Fruit fly (Drosophila melanogaster) whole organism, embryonic: ENCODE data around the gene CG6937.

Source experiments
- Ada2b ChIP-seq: fragments of 200-800 bp; sonication (Bioruptor generic); IDR thresholded peaks from 2 replicates; pipeline ENCODE4 v1.3.6; 2022; ENCODE audit warnings: missing biosample characterization, missing genetic modification characterization
- Antp ChIP-seq: fragments of 200-800 bp; sonication (Bioruptor generic); optimal IDR thresholded peaks from 3 replicates; lab custom pipeline; 2016; ENCODE audit warnings: missing biosample characterization, missing genetic modification characterization
- BtbVII ChIP-seq: fragments of 200-800 bp; sonication (Bioruptor generic); optimal IDR thresholded peaks from 3 replicates; lab custom pipeline; 2017; ENCODE audit warnings: missing biosample characterization, mild to moderate bottlenecking, missing genetic modification characterization
- CG11093 ChIP-seq: fragments of 200-800 bp; sonication (Bioruptor generic); IDR thresholded peaks from 3 replicates; pipeline ENCODE4 v1.3.6; 2022; ENCODE audit warnings: missing biosample characterization, missing genetic modification characterization
- CG12219 ChIP-seq: fragments of 200-800 bp; sonication (Bioruptor generic); optimal IDR thresholded peaks from 3 replicates; lab custom pipeline; 2018; ENCODE audit warnings: missing biosample characterization, mild to moderate bottlenecking, missing genetic modification characterization
- CG12391 ChIP-seq: fragments of 200-800 bp; sonication (Bioruptor generic); optimal IDR thresholded peaks from 3 replicates; lab custom pipeline; 2018; ENCODE audit warnings: missing biosample characterization, mild to moderate bottlenecking, missing genetic modification characterization, moderate library complexity
- CG12659 ChIP-seq: fragments of 200-800 bp; sonication (Bioruptor generic); optimal IDR thresholded peaks from 3 replicates; lab custom pipeline; 2017; ENCODE audit warnings: mild to moderate bottlenecking, missing biosample characterization, missing genetic modification reagents, missing genetic modification characterization
- CG15269 ChIP-seq: fragments of 200-800 bp; sonication (Bioruptor generic); optimal IDR thresholded peaks from 2 replicates; lab custom pipeline; 2018; ENCODE audit warnings: missing biosample characterization, mild to moderate bottlenecking, missing genetic modification characterization, moderate library complexity
- CG17829 ChIP-seq: fragments of 200-800 bp; optimal IDR thresholded peaks from 2 replicates; lab custom pipeline; 2019; ENCODE audit warnings: missing biosample characterization, mild to moderate bottlenecking, missing genetic modification characterization, moderate library complexity
- CG18011 ChIP-seq: fragments of 200-800 bp; sonication (Bioruptor generic); optimal IDR thresholded peaks from 2 replicates; lab custom pipeline; 2017; ENCODE audit warnings: missing biosample characterization, missing genetic modification characterization, mild to moderate bottlenecking, moderate library complexity, missing genotype
- CG18599 ChIP-seq: fragments of 200-800 bp; sonication (Bioruptor generic); optimal IDR thresholded peaks from 3 replicates; lab custom pipeline; 2017; ENCODE audit warnings: missing biosample characterization, missing genetic modification characterization, mild to moderate bottlenecking, moderate library complexity, missing genetic modification reagents
- CG2129 ChIP-seq: fragments of 200-800 bp; sonication (Bioruptor generic); IDR thresholded peaks from 2 replicates; pipeline ENCODE4 v1.3.6; 2022; ENCODE audit warnings: missing biosample characterization, missing genetic modification characterization; ENCODE audit not compliant: partially characterized antibody
- CG31365 ChIP-seq: fragments of 200-800 bp; sonication (Bioruptor generic); optimal IDR thresholded peaks from 2 replicates; lab custom pipeline; 2018; ENCODE audit warnings: missing biosample characterization, mild to moderate bottlenecking, missing genetic modification characterization
- CG33213 ChIP-seq: fragments of 200-800 bp; sonication (Bioruptor generic); optimal IDR thresholded peaks from 3 replicates; lab custom pipeline; 2016; ENCODE audit warnings: missing biosample characterization, missing genetic modification characterization
- CG3838 ChIP-seq: fragments of 200-800 bp; sonication (Bioruptor generic); optimal IDR thresholded peaks from 3 replicates; lab custom pipeline; 2016; ENCODE audit warnings: missing biosample characterization, missing genetic modification characterization
- CG4424 ChIP-seq: fragments of 200-800 bp; sonication (Bioruptor generic); optimal IDR thresholded peaks from 3 replicates; lab custom pipeline; 2016; ENCODE audit warnings: missing biosample characterization, missing genetic modification characterization
- CG5953 ChIP-seq: fragments of 200-800 bp; sonication (Bioruptor generic); IDR thresholded peaks from 2 replicates; pipeline ENCODE4 v1.3.6; 2022; ENCODE audit warnings: missing biosample characterization, missing genetic modification characterization
- CG6272 ChIP-seq: fragments of 200-800 bp; sonication (Bioruptor generic); IDR thresholded peaks from 2 replicates; pipeline ENCODE4 v1.3.6; 2022; ENCODE audit warnings: missing biosample characterization, missing genetic modification characterization
- CG6765 ChIP-seq: fragments of 200-800 bp; sonication (Bioruptor generic); optimal IDR thresholded peaks from 3 replicates; lab custom pipeline; 2017; ENCODE audit warnings: missing biosample characterization, mild to moderate bottlenecking, missing genetic modification characterization
- CG7786 ChIP-seq: fragments of 200-800 bp; sonication (Bioruptor generic); optimal IDR thresholded peaks from 2 replicates; lab custom pipeline; 2016; ENCODE audit warnings: missing biosample characterization, missing genetic modification characterization
- CG8478 ChIP-seq: fragments of >200 bp; optimal IDR thresholded peaks from 2 replicates; lab custom pipeline; 2018
- CG9215 ChIP-seq: fragments of 200-800 bp; sonication (Bioruptor generic); IDR thresholded peaks from 2 replicates; pipeline ENCODE4 v1.3.6; 2022; ENCODE audit warnings: missing biosample characterization, missing genetic modification characterization
- Camta ChIP-seq: fragments of 200-800 bp; sonication (Bioruptor generic); optimal IDR thresholded peaks from 2 replicates; lab custom pipeline; 2016; ENCODE audit warnings: missing biosample characterization, missing genetic modification characterization
- CoRest ChIP-seq: fragments of 200-800 bp; sonication (Bioruptor generic); optimal IDR thresholded peaks from 3 replicates; lab custom pipeline; 2018; ENCODE audit warnings: missing biosample characterization, mild to moderate bottlenecking, missing genetic modification characterization, moderate library complexity
- CrebB ChIP-seq: fragments of 200-800 bp; sonication (Bioruptor generic); optimal IDR thresholded peaks from 3 replicates; lab custom pipeline; 2018; ENCODE audit warnings: missing biosample characterization, mild to moderate bottlenecking, missing genetic modification characterization
- D19B ChIP-seq: fragments of 200-800 bp; sonication (Bioruptor generic); optimal IDR thresholded peaks from 2 replicates; lab custom pipeline; 2017; ENCODE audit warnings: missing biosample characterization, mild to moderate bottlenecking, missing genetic modification characterization
- Deaf1 ChIP-seq: fragments of 200-800 bp; optimal IDR thresholded peaks from 3 replicates; lab custom pipeline; 2019; ENCODE audit warnings: missing biosample characterization, mild to moderate bottlenecking, missing genetic modification characterization, moderate library complexity
- Gsc ChIP-seq: fragments of 200-800 bp; sonication (Bioruptor generic); IDR thresholded peaks from 2 replicates; pipeline ENCODE4 v1.3.6; 2022; ENCODE audit warnings: missing biosample characterization, missing genetic modification characterization
- HLHmδ ChIP-seq: fragments of 200-800 bp; sonication (Bioruptor generic); optimal IDR thresholded peaks from 2 replicates; lab custom pipeline; 2018; ENCODE audit warnings: missing biosample characterization, mild to moderate bottlenecking, missing genetic modification characterization, moderate library complexity
- Hr39 ChIP-seq: fragments of >200 bp; optimal IDR thresholded peaks from 2 replicates; lab custom pipeline; 2017
- Hsf ChIP-seq: fragments of 200-800 bp; sonication (Bioruptor generic); optimal IDR thresholded peaks from 3 replicates; lab custom pipeline; 2016; ENCODE audit warnings: missing biosample characterization, missing genetic modification characterization
- Jarid2 ChIP-seq: fragments of 200-800 bp; sonication (Bioruptor generic); optimal IDR thresholded peaks from 3 replicates; lab custom pipeline; 2017; ENCODE audit warnings: mild to moderate bottlenecking, missing biosample characterization, missing genetic modification reagents, missing genetic modification characterization
- Max ChIP-seq: fragments of 200-800 bp; sonication (Bioruptor generic); optimal IDR thresholded peaks from 2 replicates; lab custom pipeline; 2016; ENCODE audit warnings: missing biosample characterization, mild to moderate bottlenecking, missing genetic modification characterization
- Nf-YA ChIP-seq: fragments of 200-800 bp; sonication (Bioruptor generic); IDR thresholded peaks from 2 replicates; pipeline ENCODE4 v1.3.6; 2022; ENCODE audit warnings: missing biosample characterization, missing genetic modification characterization
- Oli ChIP-seq: fragments of 200-800 bp; sonication (Bioruptor generic); optimal IDR thresholded peaks from 2 replicates; lab custom pipeline; 2018; ENCODE audit warnings: missing biosample characterization, mild to moderate bottlenecking, missing genetic modification characterization, moderate library complexity
- Xbp1 ChIP-seq: fragments of 200-800 bp; sonication (Bioruptor generic); optimal IDR thresholded peaks from 3 replicates; lab custom pipeline; 2016; ENCODE audit warnings: missing biosample characterization, mild to moderate bottlenecking, missing genetic modification characterization
- YL-1 ChIP-seq: fragments of 200-800 bp; sonication (Bioruptor generic); optimal IDR thresholded peaks from 3 replicates; lab custom pipeline; 2017; ENCODE audit warnings: missing biosample characterization, mild to moderate bottlenecking, missing genetic modification characterization
- aop ChIP-seq: fragments of 200-800 bp; sonication (Bioruptor generic); IDR thresholded peaks from 2 replicates; pipeline ENCODE4 v1.3.6; 2022; ENCODE audit warnings: missing biosample characterization, missing genetic modification characterization
- disco-r ChIP-seq: fragments of 200-800 bp; sonication (Bioruptor generic); optimal IDR thresholded peaks from 2 replicates; lab custom pipeline; 2016; ENCODE audit warnings: missing biosample characterization, missing genetic modification characterization
- ewg ChIP-seq: fragments of 200-800 bp; sonication (Bioruptor generic); optimal IDR thresholded peaks from 3 replicates; lab custom pipeline; 2017; ENCODE audit warnings: mild to moderate bottlenecking, missing biosample characterization, missing genetic modification reagents, missing genetic modification characterization
- gsb ChIP-seq: fragments of 200-800 bp; sonication (Bioruptor generic); IDR thresholded peaks from 2 replicates; pipeline ENCODE4 v1.3.6; 2022; ENCODE audit warnings: missing biosample characterization, missing genetic modification characterization
- ham ChIP-seq: fragments of 200-800 bp; sonication (Bioruptor generic); IDR thresholded peaks from 2 replicates; pipeline ENCODE4 v1.3.6; 2022; ENCODE audit warnings: missing biosample characterization, missing genetic modification characterization
- nerfin-2 ChIP-seq: fragments of 200-800 bp; sonication (Bioruptor generic); IDR thresholded peaks from 2 replicates; pipeline ENCODE4 v1.3.6; 2022; ENCODE audit warnings: missing biosample characterization, missing genetic modification characterization; ENCODE audit not compliant: partially characterized antibody
- onecut ChIP-seq: fragments of 200-800 bp; sonication (Bioruptor generic); IDR thresholded peaks from 2 replicates; pipeline ENCODE4 v1.3.6; 2022; ENCODE audit warnings: missing biosample characterization, missing genetic modification characterization
- pfk ChIP-seq: fragments of 200-800 bp; sonication (Bioruptor generic); optimal IDR thresholded peaks from 2 replicates; lab custom pipeline; 2018; ENCODE audit warnings: missing biosample characterization, mild to moderate bottlenecking, missing genetic modification characterization, moderate library complexity
- pnt ChIP-seq: fragments of 200-800 bp; sonication (Bioruptor generic); optimal IDR thresholded peaks from 3 replicates; lab custom pipeline; 2016; ENCODE audit warnings: missing biosample characterization, missing genetic modification characterization
- prd ChIP-seq, 3 experiments: fragments of >200 bp in 2 of 3; fragments of 200-800 bp in 1 of 3; sonication (Bioruptor generic) in 1 of 3; optimal IDR thresholded peaks in 2 of 3; IDR thresholded peaks in 1 of 3; 2 replicates in 2 of 3; 3 replicates in 1 of 3; pipeline versions ENCODE4 v1.3.6 to Lab custom; 2017 to 2022; ENCODE audit warnings: missing biosample characterization in 1 of 3, missing genetic modification characterization in 1 of 3
- row ChIP-seq: fragments of 200-800 bp; sonication (Bioruptor generic); IDR thresholded peaks from 3 replicates; pipeline ENCODE4 v1.3.6; 2022; ENCODE audit warnings: missing biosample characterization, missing genetic modification characterization
- shn ChIP-seq: fragments of 200-800 bp; sonication (Bioruptor generic); optimal IDR thresholded peaks from 3 replicates; lab custom pipeline; 2016; ENCODE audit warnings: missing biosample characterization, missing genetic modification characterization
- zfh1 ChIP-seq: fragments of 200-800 bp; sonication (Bioruptor generic); IDR thresholded peaks from 3 replicates; pipeline ENCODE4 v1.3.6; 2022; ENCODE audit warnings: missing biosample characterization, missing genetic modification characterization

Gene CG6937

dm6 chr3R:22624737-22625136 is 40.2 kb downstream of the CG6937 start (continued):
- TF ChIP-seq CG12391 (tag; lab: Kevin White, UChicago) (peak; percentile 67), Nf-YA (GFP tag; lab: Robert Waterston, UW) (peak; percentile 63), CG18011 (GFP tag; lab: Kevin White, UChicago) (no peak), BtbVII (no peak), Xbp1 (GFP tag; lab: Kevin White, UChicago) (peak; percentile 65), CG31365 (no peak), zfh1 (GFP tag; lab: Robert Waterston, UW) (peak; percentile 79), HLHmδ (GFP tag; lab: Kevin White, UChicago) (no peak), CG7786 (GFP tag; lab: Kevin White, UChicago) (no peak), CG15269 (tag; lab: Kevin White, UChicago) (no peak), CrebB (tag; lab: Kevin White, UChicago) (no peak), CG8478 (lab: Kevin White, UChicago) (no peak), row (GFP tag; lab: Robert Waterston, UW) (peak; percentile 80), pfk (no peak), Hsf (GFP tag; lab: Kevin White, UChicago) (peak; percentile 72), CG17829 (tag; lab: Kevin White, UChicago) (peak; percentile 68), nerfin-2 (no peak), CG4424 (GFP tag; lab: Kevin White, UChicago) (peak; percentile 77), CG9215 (GFP tag; lab: Robert Waterston, UW) (peak; percentile 34; the same call in 1 of the 2 replicates), Oli (tag; lab: Kevin White, UChicago) (peak; percentile 63), CG11093 (GFP tag; lab: Robert Waterston, UW) (no peak; the same call in 2 of the 3 replicates), YL-1 (GFP tag; lab: Kevin White, UChicago) (no peak), gsb (peak; percentile 46; the same call in 1 of the 2 replicates), disco-r (GFP tag; lab: Kevin White, UChicago) (peak; percentile 20), Deaf1 (no peak), CG6272 (GFP tag; lab: Robert Waterston, UW) (peak; percentile 48; the same call in 1 of the 2 replicates), CG2129 (GFP tag; lab: Robert Waterston, UW) (no peak), onecut (peak; percentile 51), ham (GFP tag; lab: Robert Waterston, UW) (no peak), Hr39 (lab: Kevin White, UChicago) (no peak), CG6765 (GFP tag; lab: Kevin White, UChicago) (no peak), shn (GFP tag; lab: Kevin White, UChicago) (no peak), CG33213 (GFP tag; lab: Kevin White, UChicago) (peak; percentile 56), prd (optimal IDR thresholded peaks at IDR 0.05; lab: Kevin White, UChicago) (no peak), prd (GFP tag; IDR thresholded peaks at IDR 0.05; lab: Robert Waterston, UW) (peak; percentile 70; the same call in 2 of the 3 replicates), Camta (GFP tag; lab: Kevin White, UChicago) (peak; percentile 38), CG12219 (GFP tag; lab: Kevin White, UChicago) (peak; percentile 56), Jarid2 (no peak), CG12659 (peak; percentile 42), Antp (peak; percentile 64), aop (GFP tag; lab: Robert Waterston, UW) (no peak), CG3838 (GFP tag; lab: Kevin White, UChicago) (no peak), Ada2b (GFP tag; lab: Robert Waterston, UW) (peak; percentile 72), pnt (GFP tag; lab: Kevin White, UChicago) (peak; percentile 64), D19B (GFP tag; lab: Kevin White, UChicago) (no peak), CoRest (tag; lab: Kevin White, UChicago) (peak; percentile 55), CG5953 (GFP tag; lab: Robert Waterston, UW) (peak; percentile 75), Max (peak; percentile 54), Gsc (GFP tag; lab: Robert Waterston, UW) (no peak), ewg (GFP tag; lab: Kevin White, UChicago) (peak; percentile 45), CG18599 (peak; percentile 59)
